Worm (Caenorhabditis elegans): ENCODE data around the gene srd-1.

The srd-1 gene

ce11 chrII:10189369-10189768 lies 6.8 kb upstream of the srd-1 start, which contains the start of gene cdc-25.4:
cdc-25.4 (minus strand) TSS chrII:10189469.
- TF ChIP-seq unc-3 (GFP tag; conservative IDR thresholded peaks at IDR 0.05) (no peak), unc-3 (tag; optimal IDR thresholded peaks at IDR 0.05) (no peak), pha-2 (tag; optimal IDR thresholded peaks at IDR 0.05) (no peak), fax-1 (tag; optimal IDR thresholded peaks at IDR 0.05) (no peak), tbx-7 (tag; optimal IDR thresholded peaks at IDR 0.05) (no peak), C08G9.2 (tag; optimal IDR thresholded peaks at IDR 0.05) (no peak), sox-2 (GFP tag; IDR thresholded peaks at IDR 0.05) (no peak), ttx-3 (tag; optimal IDR thresholded peaks at IDR 0.05) (no peak), elt-4 (tag; optimal IDR thresholded peaks at IDR 0.05) (no peak), ceh-2 (tag; optimal IDR thresholded peaks at IDR 0.05) (no peak), F13H6.1 (tag; optimal IDR thresholded peaks at IDR 0.05) (no peak), dve-1 (tag; optimal IDR thresholded peaks at IDR 0.05) (no peak)

DNA sequence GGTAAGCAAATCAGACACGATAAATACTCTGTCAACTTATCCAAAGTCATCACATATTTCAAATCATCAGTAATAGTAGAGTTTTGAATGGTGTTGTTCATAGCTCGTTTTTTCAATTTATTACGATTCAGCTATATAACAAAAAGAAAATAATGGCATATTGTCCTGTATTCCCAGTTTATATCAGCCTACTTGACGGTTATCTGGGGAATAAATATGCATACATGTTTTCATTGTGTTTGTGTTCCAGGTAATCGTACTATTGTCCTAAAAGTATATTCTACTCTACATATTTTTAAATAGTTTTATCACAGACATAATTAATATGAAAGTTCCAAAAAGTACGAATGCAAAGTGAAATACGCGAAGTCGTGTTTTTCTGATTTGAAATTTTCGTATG lies 5.3 kb upstream of the srd-1 start, which contains the start of gene srd-2:
TSS of gene srd-2 (minus strand) at position 101 of the 400 bp plus-strand sequence.
- TF ChIP-seq ceh-45 (GFP tag; IDR thresholded peaks at IDR 0.05) (no peak), ets-4 (tag; optimal IDR thresholded peaks at IDR 0.05) (no peak), ceh-6 (GFP tag; optimal IDR thresholded peaks at IDR 0.05) (no peak), zip-5 (tag; optimal IDR thresholded peaks at IDR 0.05) (no peak), C08G9.2 (tag; optimal IDR thresholded peaks at IDR 0.05) (no peak), pag-3 (tag; optimal IDR thresholded peaks at IDR 0.05; ENCODE audit: borderline replicate concordance) (no peak), ref-2 (tag; optimal IDR thresholded peaks at IDR 0.05) (no peak), odd-2 (tag; optimal IDR thresholded peaks at IDR 0.05) (no peak)

ce11 chrII:10174338-10174737 lies 8.2 kb downstream of the srd-1 start, which contains the start of gene F33H1.4:
F33H1.4 (plus strand) TSS chrII:10174648.
- no peak for TF ChIP-seq che-1 (tag; optimal IDR thresholded peaks at IDR 0.05)
- TF ChIP-seq ama-1 (optimal IDR thresholded peaks at IDR 0.05) = peak; percentile 22
- TF ChIP-seq unc-55 (GFP tag; optimal IDR thresholded peaks at IDR 0.05) = peak; percentile 60
- no peak for TF ChIP-seq nhr-232 (tag; optimal IDR thresholded peaks at IDR 0.05)
- TF ChIP-seq ceh-48 (tag; optimal IDR thresholded peaks at IDR 0.05) = peak; percentile 57
- peak; percentile 19 for TF ChIP-seq ceh-31 (tag; optimal IDR thresholded peaks at IDR 0.05)
- TF ChIP-seq elt-2 (tag; optimal IDR thresholded peaks at IDR 0.05) = no peak
- TF ChIP-seq elt-4 (tag; optimal IDR thresholded peaks at IDR 0.05) = no peak
- no peak for TF ChIP-seq hlh-6 (tag; optimal IDR thresholded peaks at IDR 0.05)
- no peak for TF ChIP-seq odd-2 (tag; optimal IDR thresholded peaks at IDR 0.05)

DNA sequence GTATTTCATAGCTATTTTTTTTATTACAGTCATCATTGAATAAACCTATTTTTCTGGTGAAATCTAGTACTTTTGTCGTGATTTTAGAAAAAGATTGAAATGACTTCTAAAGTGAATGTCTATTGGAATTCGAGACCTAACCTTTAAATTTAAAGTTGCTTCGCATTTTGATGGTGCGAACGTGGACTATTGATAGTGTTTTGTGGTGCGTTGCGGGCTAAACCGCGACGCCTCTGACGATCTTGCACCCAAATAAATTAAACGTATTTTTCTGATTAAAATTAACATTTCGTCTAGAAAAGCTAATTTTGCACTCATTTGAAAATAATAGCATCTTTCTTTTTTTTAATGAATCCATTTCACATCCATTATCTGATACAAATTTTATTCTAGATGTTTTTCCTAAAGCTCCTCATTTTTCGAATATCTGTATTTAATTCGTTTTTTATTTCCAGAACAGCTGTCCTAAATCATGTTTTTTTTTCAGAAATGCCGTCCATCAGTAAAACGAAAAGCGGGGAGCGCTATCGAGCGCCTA lies 10.0 kb downstream of the srd-1 start, which contains the start of gene wbp-11:
TSS of gene wbp-11 (plus strand) at position 488 of the 538 bp plus-strand sequence.
- TF ChIP-seq ceh-2 (tag; optimal IDR thresholded peaks at IDR 0.05) = no peak
- TF ChIP-seq unc-3 (GFP tag; conservative IDR thresholded peaks at IDR 0.05) = no peak
- no peak for TF ChIP-seq unc-3 (tag; optimal IDR thresholded peaks at IDR 0.05)
- peak; percentile 46 for TF ChIP-seq unc-42 (tag; optimal IDR thresholded peaks at IDR 0.05)

DNA sequence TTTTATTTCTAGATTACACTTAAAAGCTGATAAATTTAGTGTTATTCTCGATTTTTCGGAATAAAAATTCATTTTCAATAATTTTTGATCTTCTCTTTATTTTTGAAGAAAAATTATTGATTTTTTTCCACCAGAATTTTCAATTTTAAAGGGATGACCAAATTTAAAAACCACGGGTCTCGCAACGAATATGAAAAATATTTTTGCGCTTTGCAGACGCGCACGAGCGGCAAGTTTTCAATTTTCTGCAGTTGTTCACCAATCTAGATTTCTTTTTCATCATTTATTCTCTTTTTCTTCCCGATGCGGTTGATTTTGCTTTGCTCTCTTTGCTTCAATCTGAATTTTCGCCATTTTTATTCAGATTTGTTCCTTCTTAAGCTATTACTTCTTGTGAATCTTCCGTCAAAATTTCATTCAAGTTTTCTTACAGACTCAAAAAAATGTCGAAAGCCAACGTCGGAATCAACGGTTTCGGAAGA lies 11.7 kb downstream of the srd-1 start, which contains the start of gene gpd-4:
TSS of gene gpd-4 (plus strand) at position 432 of the 482 bp plus-strand sequence.
- no peak for TF ChIP-seq F13H6.1 (tag; optimal IDR thresholded peaks at IDR 0.05)
- TF ChIP-seq gmeb-2 (tag; optimal IDR thresholded peaks at IDR 0.05) = no peak
- TF ChIP-seq ceh-2 (tag; optimal IDR thresholded peaks at IDR 0.05) = no peak
- no peak for TF ChIP-seq ama-1 (optimal IDR thresholded peaks at IDR 0.05)

- peak; percentile 9 for TF ChIP-seq unc-86 (tag; optimal IDR thresholded peaks at IDR 0.05)
- peak; percentile 48; the same call in 1 of the 2 replicates for TF ChIP-seq ceh-45 (GFP tag; IDR thresholded peaks at IDR 0.05)
- peak; percentile 55 for TF ChIP-seq dve-1 (tag; optimal IDR thresholded peaks at IDR 0.05)
- no peak for TF ChIP-seq elt-4 (tag; optimal IDR thresholded peaks at IDR 0.05)
- TF ChIP-seq ama-1 (optimal IDR thresholded peaks at IDR 0.05) = peak; percentile 81
- peak; percentile 74 for TF ChIP-seq unc-42 (tag; optimal IDR thresholded peaks at IDR 0.05)
- no peak for TF ChIP-seq ceh-22 (tag; optimal IDR thresholded peaks at IDR 0.05)
- peak; percentile 41 for TF ChIP-seq K09A11.1 (tag; optimal IDR thresholded peaks at IDR 0.05; ENCODE audit: insufficient read depth)
- no peak for TF ChIP-seq lim-6 (tag; optimal IDR thresholded peaks at IDR 0.05)
- peak; percentile 91 for TF ChIP-seq tbx-2 (tag; optimal IDR thresholded peaks at IDR 0.05)
- peak; percentile 79 for TF ChIP-seq ref-2 (tag; optimal IDR thresholded peaks at IDR 0.05)
- peak; percentile 46 for TF ChIP-seq Y22D7AL.16 (tag; optimal IDR thresholded peaks at IDR 0.05)
- TF ChIP-seq ceh-31 (tag; optimal IDR thresholded peaks at IDR 0.05) = peak; percentile 84
- TF ChIP-seq sox-2 (GFP tag; IDR thresholded peaks at IDR 0.05) = 0 out of 2 replicates have a peak, but pooled peaks have one; percentile 24
- TF ChIP-seq C08G9.2 (tag; optimal IDR thresholded peaks at IDR 0.05) = peak; percentile 50
- no peak for TF ChIP-seq pha-4 (tag; optimal IDR thresholded peaks at IDR 0.05)
- no peak for TF ChIP-seq lin-11 (tag; optimal IDR thresholded peaks at IDR 0.05)
- peak; percentile 74 for TF ChIP-seq ceh-48 (tag; optimal IDR thresholded peaks at IDR 0.05)
- no peak for TF ChIP-seq nhr-232 (tag; optimal IDR thresholded peaks at IDR 0.05)
Observed at ce11 chrII:10168905-10169782, 13.4 kb downstream of the srd-1 start, which contains the start of gene daf-19. daf-19 (minus strand) TSS chrII:10169346.

All from whole organism, late embryonic.